Worm (Caenorhabditis elegans) whole organism, L3 larva: ENCODE results near the gene mab-10.

Experiments
- R02D3.7 ChIP-seq: fragments of 150-350 bp; optimal IDR thresholded peaks from 2 replicates; lab custom pipeline; 2014; ENCODE audit warnings: missing biosample characterization, missing genetic modification characterization
- ZK546.5 ChIP-seq: sonication (generic microtip); optimal IDR thresholded peaks from 2 replicates; lab custom pipeline; 2017; ENCODE audit warnings: missing biosample characterization, missing genetic modification characterization
- aly-2 ChIP-seq: fragments of 150-350 bp; optimal IDR thresholded peaks from 2 replicates; lab custom pipeline; 2014; ENCODE audit warnings: missing biosample characterization, missing genetic modification characterization
- ceh-28 ChIP-seq: fragments of 150-350 bp; optimal IDR thresholded peaks from 2 replicates; lab custom pipeline; 2014; ENCODE audit warnings: missing biosample characterization, missing genetic modification reagents, missing genetic modification characterization
- ceh-82 ChIP-seq: fragments of 150-350 bp; optimal IDR thresholded peaks from 2 replicates; lab custom pipeline; 2014; ENCODE audit warnings: missing biosample characterization, missing genetic modification characterization
- egl-27 ChIP-seq: sonication (generic microtip); optimal IDR thresholded peaks from 4 replicates; lab custom pipeline; 2017; ENCODE audit warnings: missing biosample characterization, missing genetic modification reagents, missing genetic modification characterization
- egl-5 ChIP-seq: fragments of 150-350 bp; optimal IDR thresholded peaks from 2 replicates; lab custom pipeline; 2017; ENCODE audit warnings: missing biosample characterization, missing genetic modification reagents, missing genetic modification characterization, inconsistent platforms
- elt-1 ChIP-seq: fragments of 150-350 bp; optimal IDR thresholded peaks from 2 replicates; lab custom pipeline; 2014; ENCODE audit warnings: missing biosample characterization, missing genetic modification characterization
- elt-2 ChIP-seq: sonication (generic microtip); optimal IDR thresholded peaks from 2 replicates; lab custom pipeline; 2016; ENCODE audit warnings: missing genetic modification reagents, mild to moderate bottlenecking, missing genetic modification characterization, missing compliant biosample characterization
- elt-3 ChIP-seq, 3 experiments: fragments of 150-350 bp in 1 of 3; sonication (generic microtip) in 2 of 3; optimal IDR thresholded peaks; 2 replicates in 2 of 3; 4 replicates in 1 of 3; lab custom pipeline; 2014 to 2017; ENCODE audit warnings: missing biosample characterization in 3 of 3, missing genetic modification characterization in 3 of 3
- eor-1 ChIP-seq, 2 experiments: fragments of 150-350 bp; optimal IDR thresholded peaks; 2 replicates each; lab custom pipeline; 2014 to 2018; ENCODE audit warnings: missing biosample characterization in 2 of 2, missing genetic modification characterization in 2 of 2
- fkh-10 ChIP-seq: sonication (generic microtip); optimal IDR thresholded peaks from 2 replicates; lab custom pipeline; 2017; ENCODE audit warnings: missing biosample characterization, missing genetic modification reagents, missing genetic modification characterization
- fkh-2 ChIP-seq: fragments of 150-350 bp; optimal IDR thresholded peaks from 2 replicates; lab custom pipeline; 2014; ENCODE audit warnings: missing biosample characterization, missing genetic modification reagents, missing genetic modification characterization
- fos-1 ChIP-seq: fragments of 150-350 bp; optimal IDR thresholded peaks from 2 replicates; lab custom pipeline; 2014; ENCODE audit warnings: missing biosample characterization, missing genetic modification characterization
- hmg-11 ChIP-seq: sonication (generic microtip); optimal IDR thresholded peaks from 2 replicates; lab custom pipeline; 2016; ENCODE audit warnings: missing genetic modification characterization, missing compliant biosample characterization
- jun-1 ChIP-seq: fragments of 150-350 bp; optimal IDR thresholded peaks from 2 replicates; lab custom pipeline; 2014; ENCODE audit warnings: missing biosample characterization, missing genetic modification reagents, missing genetic modification characterization
- lin-15B ChIP-seq: fragments of 150-350 bp; optimal IDR thresholded peaks from 2 replicates; lab custom pipeline; 2014; ENCODE audit warnings: missing biosample characterization, missing genetic modification characterization
- lsy-12 ChIP-seq: sonication (generic microtip); optimal IDR thresholded peaks from 2 replicates; lab custom pipeline; 2016; ENCODE audit warnings: mild to moderate bottlenecking, missing genetic modification characterization, missing compliant biosample characterization
- mdl-1 ChIP-seq: fragments of 150-350 bp; optimal IDR thresholded peaks from 2 replicates; lab custom pipeline; 2014; ENCODE audit warnings: missing biosample characterization, missing genetic modification characterization
- mml-1 ChIP-seq: fragments of 150-350 bp; sonication (generic microtip); optimal IDR thresholded peaks from 3 replicates; lab custom pipeline; 2014; ENCODE audit warnings: missing biosample characterization, missing genetic modification characterization
- nfya-1 ChIP-seq: sonication (generic microtip); optimal IDR thresholded peaks from 2 replicates; lab custom pipeline; 2017; ENCODE audit warnings: missing genetic modification characterization, mild to moderate bottlenecking, missing compliant biosample characterization, antibody characterized with exemption, moderate library complexity; ENCODE audit not compliant: insufficient read depth
- nhr-11 ChIP-seq: fragments of 150-350 bp; optimal IDR thresholded peaks from 2 replicates; lab custom pipeline; 2014; ENCODE audit warnings: missing biosample characterization, missing genetic modification characterization
- nhr-12 ChIP-seq: fragments of 150-350 bp; optimal IDR thresholded peaks from 2 replicates; lab custom pipeline; 2014; ENCODE audit warnings: missing biosample characterization, missing genetic modification characterization
- nhr-23 ChIP-seq: fragments of 150-350 bp; optimal IDR thresholded peaks from 2 replicates; lab custom pipeline; 2014; ENCODE audit warnings: missing biosample characterization, missing genetic modification reagents, missing genetic modification characterization
- nhr-237 ChIP-seq: fragments of 150-350 bp; optimal IDR thresholded peaks from 2 replicates; lab custom pipeline; 2014; ENCODE audit warnings: missing biosample characterization, missing genetic modification characterization
- nhr-25 ChIP-seq: sonication (generic microtip); optimal IDR thresholded peaks from 2 replicates; lab custom pipeline; 2017; ENCODE audit warnings: missing biosample characterization, missing genetic modification characterization
- nhr-28 ChIP-seq: fragments of 150-350 bp; optimal IDR thresholded peaks from 2 replicates; lab custom pipeline; 2014; ENCODE audit warnings: missing biosample characterization, missing genetic modification characterization
- nhr-43 ChIP-seq: sonication (generic microtip); optimal IDR thresholded peaks from 2 replicates; lab custom pipeline; 2016; ENCODE audit warnings: mild to moderate bottlenecking, missing genetic modification characterization, missing compliant biosample characterization; ENCODE audit not compliant: poor library complexity, severe bottlenecking
- nhr-77 ChIP-seq: fragments of 150-350 bp; optimal IDR thresholded peaks from 2 replicates; lab custom pipeline; 2014; ENCODE audit warnings: missing biosample characterization, missing genetic modification characterization
- pha-4 ChIP-seq: fragments of 150-350 bp; optimal IDR thresholded peaks from 2 replicates; lab custom pipeline; 2014; ENCODE audit warnings: missing biosample characterization, missing genetic modification reagents, missing genetic modification characterization
- pqm-1 ChIP-seq: fragments of 150-350 bp; optimal IDR thresholded peaks from 2 replicates; lab custom pipeline; 2017; ENCODE audit warnings: missing biosample characterization, missing genetic modification characterization, inconsistent platforms
- sea-2 ChIP-seq: fragments of 150-350 bp; sonication (generic microtip); optimal IDR thresholded peaks from 4 replicates; lab custom pipeline; 2014; ENCODE audit warnings: missing biosample characterization, missing genetic modification reagents, missing genetic modification characterization
- skn-1 ChIP-seq: fragments of 150-350 bp; optimal IDR thresholded peaks from 2 replicates; lab custom pipeline; 2014; ENCODE audit warnings: missing biosample characterization, missing genetic modification characterization
- snpc-4 ChIP-seq: fragments of 150-350 bp; optimal IDR thresholded peaks from 2 replicates; lab custom pipeline; 2014; ENCODE audit warnings: missing biosample characterization, missing genetic modification characterization
- tbx-2 ChIP-seq: sonication (generic microtip); optimal IDR thresholded peaks from 2 replicates; lab custom pipeline; 2016; ENCODE audit warnings: mild to moderate bottlenecking, missing genetic modification characterization, missing compliant biosample characterization
- unc-39 ChIP-seq: sonication (generic microtip); optimal IDR thresholded peaks from 4 replicates; lab custom pipeline; 2017; ENCODE audit warnings: missing biosample characterization, missing genetic modification characterization
- unc-62 ChIP-seq: fragments of 150-350 bp; sonication (generic microtip); optimal IDR thresholded peaks from 4 replicates; lab custom pipeline; 2014; ENCODE audit warnings: missing biosample characterization, missing genetic modification reagents, missing genetic modification characterization
- zag-1 ChIP-seq: fragments of 150-350 bp; optimal IDR thresholded peaks from 2 replicates; lab custom pipeline; 2014; ENCODE audit warnings: missing biosample characterization, missing genetic modification characterization
- ztf-11 ChIP-seq: fragments of 150-350 bp; optimal IDR thresholded peaks from 2 replicates; lab custom pipeline; 2014; ENCODE audit warnings: missing biosample characterization, missing genetic modification characterization
- ztf-4 ChIP-seq: fragments of 150-350 bp; optimal IDR thresholded peaks from 2 replicates; lab custom pipeline; 2014; ENCODE audit warnings: missing biosample characterization, missing genetic modification characterization

Gene mab-10

ce11 chrII:10524374-10524773, 3.5 kb upstream of the mab-10 start, which contains the start of gene F59B10.6:
Gene F59B10.6, minus strand, starts transcription at chrII:10524474.
- TF ChIP-seq hmg-11 (tag; lab: Kevin White, UChicago): no peak
- no peak for TF ChIP-seq mdl-1
- TF ChIP-seq zag-1 (tag; lab: Kevin White, UChicago): no peak
- no peak for TF ChIP-seq nhr-11 (tag; lab: Kevin White, UChicago)
- TF ChIP-seq nhr-12 (tag; lab: Kevin White, UChicago): no peak
- no peak for TF ChIP-seq ztf-11 (tag; lab: Kevin White, UChicago)
- no peak for TF ChIP-seq nhr-28 (tag; lab: Kevin White, UChicago)
- TF ChIP-seq egl-5 (tag; lab: Kevin White, UChicago): no peak
- no peak for TF ChIP-seq nhr-43 (tag; lab: Kevin White, UChicago)
- no peak for TF ChIP-seq sea-2 (GFP tag; lab: Kevin White, UChicago)
- no peak for TF ChIP-seq unc-62 (GFP tag; lab: Kevin White, UChicago)
- TF ChIP-seq elt-1 (tag; lab: Kevin White, UChicago): no peak
- no peak for TF ChIP-seq unc-39 (tag; lab: Kevin White, UChicago)
- TF ChIP-seq fkh-2 (tag; lab: Kevin White, UChicago): no peak
- no peak for TF ChIP-seq lsy-12
- TF ChIP-seq eor-1 (tag; optimal IDR thresholded peaks at IDR 0.05; lab: Kevin White, UChicago): no peak
- no peak for TF ChIP-seq mml-1 (tag; lab: Kevin White, UChicago)
- no peak for TF ChIP-seq nhr-77

DNA sequence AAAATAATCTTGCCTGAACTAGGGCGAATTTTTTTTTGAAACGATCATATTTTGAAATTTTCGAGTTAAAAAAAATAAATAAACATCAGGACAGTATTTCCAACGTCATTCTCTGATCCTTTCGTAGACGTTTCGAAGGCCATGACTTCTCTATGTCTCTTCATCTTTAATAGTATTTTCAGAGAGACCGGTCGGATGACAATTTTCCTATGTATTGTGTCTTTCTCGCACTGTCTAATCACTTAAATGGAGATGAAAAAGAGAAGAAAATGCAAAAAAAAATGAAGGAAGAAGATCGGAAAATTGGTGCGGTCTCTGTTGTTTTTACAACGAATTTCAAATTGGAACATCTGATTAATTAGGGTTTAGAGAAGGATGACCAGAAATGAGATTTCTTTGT, 2.8 kb upstream of the mab-10 start:
- TF ChIP-seq ztf-11 (tag; lab: Kevin White, UChicago) (no peak), nhr-23 (tag; lab: Kevin White, UChicago) (peak; percentile 4), nhr-25 (tag; lab: Kevin White, UChicago) (peak; percentile 28), ceh-82 (no peak), nhr-237 (tag; lab: Kevin White, UChicago) (no peak), nfya-1 (tag; lab: Kevin White, UChicago) (no peak)

DNA sequence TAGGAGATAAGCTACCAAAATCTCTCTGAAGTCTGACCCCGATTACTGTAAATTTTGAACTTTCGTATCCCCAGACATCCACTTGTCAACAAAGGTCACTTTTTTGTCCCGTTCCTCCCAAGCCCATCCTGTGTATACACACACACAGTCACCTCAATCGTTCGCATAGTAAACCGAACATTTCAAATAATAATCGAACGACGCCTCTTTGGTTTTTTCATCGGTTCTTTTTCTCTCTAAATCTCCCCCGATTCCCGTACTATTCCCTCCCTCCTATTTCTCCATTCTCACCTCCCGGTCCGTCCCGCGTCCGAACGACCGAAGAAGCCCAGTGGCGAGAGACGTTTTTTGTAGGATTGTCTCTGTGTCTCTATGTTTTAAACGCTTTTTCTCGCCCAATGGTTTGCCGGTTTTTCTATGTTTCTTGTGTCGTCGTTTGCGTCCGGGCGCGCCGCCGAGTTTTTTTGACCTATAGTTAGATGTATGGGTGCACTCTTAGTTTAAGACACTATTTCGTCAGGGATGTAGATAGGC, 1.4 kb downstream of the mab-10 start:
- TF ChIP-seq nhr-23 (tag; lab: Kevin White, UChicago) (no peak), ceh-28 (no peak), lin-15B (tag; lab: Kevin White, UChicago) (no peak), eor-1 (tag; optimal IDR thresholded peaks at IDR 0.05; lab: Kevin White, UChicago) (no peak), aly-2 (tag; lab: Kevin White, UChicago) (no peak), elt-3 (tag; optimal IDR thresholded peaks at IDR 0.05; lab: Kevin White, UChicago) (no peak), mdl-1 (no peak), sea-2 (GFP tag; lab: Kevin White, UChicago) (no peak), hmg-11 (tag; lab: Kevin White, UChicago) (peak; percentile 56), nhr-77 (no peak), fkh-10 (GFP tag; lab: Kevin White, UChicago) (no peak), nhr-11 (tag; lab: Kevin White, UChicago) (no peak), elt-2 (tag; lab: Kevin White, UChicago) (no peak), ztf-4 (tag; lab: Kevin White, UChicago) (no peak), elt-1 (tag; lab: Kevin White, UChicago) (no peak), unc-62 (GFP tag; lab: Kevin White, UChicago) (no peak), pha-4 (tag; lab: Kevin White, UChicago) (peak; percentile 89), nhr-43 (tag; lab: Kevin White, UChicago) (no peak), nhr-25 (tag; lab: Kevin White, UChicago) (no peak), egl-27 (no peak), tbx-2 (tag; lab: Kevin White, UChicago) (peak; percentile 29)

DNA sequence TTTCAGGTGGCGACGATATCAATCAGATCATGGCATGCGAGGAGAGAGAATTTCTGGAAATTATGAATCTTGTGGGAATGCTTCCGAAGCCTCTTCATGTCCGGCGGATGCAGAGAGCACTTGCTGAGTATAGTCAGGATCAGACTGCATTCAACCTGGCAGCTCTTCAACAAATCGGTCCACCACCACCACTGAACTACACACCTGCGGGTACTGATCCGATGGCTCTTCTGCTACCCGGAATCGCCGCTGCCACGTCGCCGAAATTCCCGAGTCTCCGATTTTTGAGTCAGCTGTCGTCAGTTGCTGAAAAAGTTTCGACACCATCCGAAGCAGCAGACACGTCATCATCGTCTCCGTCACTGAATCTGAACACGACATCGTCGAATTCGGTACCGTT, 3.0 kb downstream of the mab-10 start:
- TF ChIP-seq zag-1 (tag; lab: Kevin White, UChicago) (no peak), sea-2 (GFP tag; lab: Kevin White, UChicago) (no peak), egl-27 (no peak), lsy-12 (no peak), tbx-2 (tag; lab: Kevin White, UChicago) (no peak), ZK546.5 (tag; lab: Kevin White, UChicago) (no peak), skn-1 (tag; lab: Kevin White, UChicago) (no peak), jun-1 (tag; lab: Kevin White, UChicago) (no peak), nhr-12 (tag; lab: Kevin White, UChicago) (no peak), nhr-11 (tag; lab: Kevin White, UChicago) (no peak), fos-1 (tag; lab: Kevin White, UChicago) (no peak), pqm-1 (tag; lab: Kevin White, UChicago) (no peak), nhr-43 (tag; lab: Kevin White, UChicago) (no peak), R02D3.7 (tag; lab: Kevin White, UChicago) (no peak), ceh-82 (no peak), mml-1 (tag; lab: Kevin White, UChicago) (no peak), aly-2 (tag; lab: Kevin White, UChicago) (no peak), snpc-4 (tag; lab: Kevin White, UChicago) (no peak), fkh-2 (tag; lab: Kevin White, UChicago) (no peak)
